Fruit fly (Drosophila melanogaster) whole organism, adult: ENCODE data around the gene lcs.

Experiments used
- CG11617 ChIP-seq: fragments of 200-800 bp; sonication (Bioruptor generic); optimal IDR thresholded peaks from 2 replicates; lab custom pipeline; 2017; ENCODE audit warnings: mild to moderate bottlenecking, missing biosample characterization, missing genetic modification reagents, missing genetic modification characterization
- CG12768 ChIP-seq: fragments of 200-800 bp; sonication (Bioruptor generic); optimal IDR thresholded peaks from 2 replicates; lab custom pipeline; 2017; ENCODE audit warnings: missing biosample characterization, missing genetic modification characterization, mild to moderate bottlenecking, moderate library complexity, missing genetic modification reagents
- Mnt ChIP-seq: fragments of 200-800 bp; sonication (Bioruptor generic); optimal IDR thresholded peaks from 2 replicates; lab custom pipeline; 2016; ENCODE audit warnings: missing biosample characterization, mild to moderate bottlenecking, missing genetic modification characterization
- cnc ChIP-seq, 2 experiments: fragments of >200 bp; optimal IDR thresholded peaks; 2 replicates each; lab custom pipeline; 2017
- kay ChIP-seq: fragments of 200-800 bp; sonication (Bioruptor generic); peaks from one replicate; lab custom pipeline; 2016; ENCODE audit warnings: missing biosample characterization, missing genetic modification characterization, borderline replicate concordance
- ovo ChIP-seq: fragments of 200-800 bp; sonication (Bioruptor generic); optimal IDR thresholded peaks from 2 replicates; lab custom pipeline; 2016; ENCODE audit warnings: missing biosample characterization, missing genetic modification characterization

DNA sequence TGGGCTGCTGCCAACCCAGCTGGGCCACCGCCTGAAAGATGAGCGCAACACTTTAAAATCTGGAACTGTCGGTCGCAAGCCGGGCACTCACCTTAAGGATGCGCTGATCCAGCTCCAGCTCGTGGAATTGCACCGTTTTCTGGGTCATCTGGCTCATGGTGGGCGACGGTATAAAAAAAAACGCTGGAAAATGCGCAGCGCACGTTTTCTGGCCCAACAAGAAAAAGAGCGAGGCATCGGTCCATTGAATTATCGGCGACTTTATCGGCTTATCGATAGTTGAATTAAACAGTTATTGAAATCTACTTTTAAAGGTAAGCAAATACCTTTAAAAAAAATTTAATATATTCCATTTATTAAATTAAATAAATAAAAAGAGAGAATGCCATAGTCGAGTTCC lies 9.4 kb downstream of the lcs start, which contains the start of gene Ddx56:
- no peak for TF ChIP-seq ovo
- TF ChIP-seq Mnt = peak; percentile 54
- TF ChIP-seq cnc (optimal IDR thresholded peaks at IDR 0.05; lab: Kevin White, UChicago) = no peak
- no peak for TF ChIP-seq kay (GFP tag; lab: Kevin White, UChicago)
- no peak for TF ChIP-seq CG12768
- no peak for TF ChIP-seq CG11617 (GFP tag; lab: Kevin White, UChicago)
